Fruit fly (Drosophila melanogaster): ENCODE data around the gene CG17475.

- TF ChIP-seq bab2 (GFP tag; optimal IDR thresholded peaks at IDR 0.05) (no peak), klu (GFP tag; IDR thresholded peaks at IDR 0.05) (no peak), CG17568 (GFP tag; optimal IDR thresholded peaks at IDR 0.05) (no peak), Fer2 (tag; optimal IDR thresholded peaks at IDR 0.05) (no peak), CG12219 (GFP tag; optimal IDR thresholded peaks at IDR 0.05) (no peak), CG12071 (GFP tag; optimal IDR thresholded peaks at IDR 0.05) (no peak), CG3726 (GFP tag; IDR thresholded peaks at IDR 0.05) (no peak), Ets65A (GFP tag) (no peak), run (tag; optimal IDR thresholded peaks at IDR 0.05) (no peak)
These were observed 3.7 kb upstream of the CG17475 start, which contains the start of gene CG31267 for dm6 chr3R:17133897-17134296.
